Worm (Caenorhabditis elegans) whole organism, young adult: ENCODE results near the gene Y61A9LA.12.
"Not testable (repeated sequence)": the region's sequence is repeated elsewhere in the genome, so short reads cannot be mapped to it uniquely, and the experiment has no call there.

Experiments
- ceh-79 ChIP-seq: sonication (generic microtip); optimal IDR thresholded peaks from 2 replicates; lab custom pipeline; 2017; ENCODE audit warnings: mild to moderate bottlenecking, missing genetic modification characterization, missing compliant biosample characterization
- pha-4 ChIP-seq: fragments of 150-350 bp; sonication (generic microtip); optimal IDR thresholded peaks from 2 replicates; lab custom pipeline; 2014; ENCODE audit warnings: missing biosample characterization, missing genetic modification reagents, missing genetic modification characterization

DNA sequence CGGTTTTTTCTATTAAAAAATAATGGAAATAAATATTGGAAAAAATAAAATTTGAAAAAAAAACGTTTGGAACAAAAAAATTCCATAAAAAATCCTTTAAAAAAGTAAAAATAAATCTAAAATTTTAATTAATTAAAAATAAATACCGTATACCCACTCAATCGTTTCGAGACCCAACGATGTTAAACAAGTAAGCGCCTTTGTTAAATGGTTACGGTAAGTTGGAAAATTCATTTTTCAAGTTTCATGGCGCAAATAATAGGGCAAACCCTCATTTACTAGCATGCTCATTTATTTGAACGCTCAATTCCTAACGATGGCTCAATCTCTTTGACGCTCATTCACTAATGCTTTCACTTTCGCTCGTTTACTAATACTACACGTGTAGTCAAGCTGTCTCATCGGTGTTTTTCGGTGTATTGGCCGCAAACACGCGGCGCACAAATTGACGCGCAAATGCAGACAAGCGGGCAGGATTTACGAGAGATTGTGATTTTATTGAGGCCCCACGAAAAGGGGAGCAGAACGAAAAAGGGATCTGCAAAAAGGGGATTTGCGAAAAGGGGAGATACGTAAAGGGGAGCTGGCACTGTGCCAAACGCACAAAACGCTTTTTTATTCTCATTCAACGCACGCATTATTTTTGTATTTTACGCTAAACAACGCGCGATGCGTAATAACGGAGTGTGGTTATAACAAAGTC, 1.1 kb upstream of the Y61A9LA.12 start:
- TF ChIP-seq ceh-79, pha-4 (tag; lab: Kevin White, UChicago): not testable (repeated sequence)
